Fruit fly (Drosophila melanogaster) whole organism, embryonic: ENCODE results near the gene Tfb5.

Source experiments
- CG10209 ChIP-seq: fragments of 200-800 bp; sonication (Bioruptor generic); optimal IDR thresholded peaks from 3 replicates; lab custom pipeline; 2017; ENCODE audit warnings: missing biosample characterization, mild to moderate bottlenecking, missing genetic modification characterization, missing genetic modification reagents
- CG10267 ChIP-seq: fragments of 200-800 bp; sonication (Bioruptor generic); optimal IDR thresholded peaks from 2 replicates; lab custom pipeline; 2018; ENCODE audit warnings: missing biosample characterization, mild to moderate bottlenecking, missing genetic modification characterization, moderate library complexity
- CG10431 ChIP-seq: fragments of 200-800 bp; sonication (Bioruptor generic); optimal IDR thresholded peaks from 3 replicates; lab custom pipeline; 2018; ENCODE audit warnings: missing biosample characterization, mild to moderate bottlenecking, missing genetic modification characterization
- CG10565 ChIP-seq: fragments of 200-800 bp; sonication (Bioruptor generic); optimal IDR thresholded peaks from 3 replicates; lab custom pipeline; 2016; ENCODE audit warnings: missing biosample characterization, mild to moderate bottlenecking, missing genetic modification characterization
- CG11247 ChIP-seq: fragments of 200-800 bp; sonication (Bioruptor generic); IDR thresholded peaks from 2 replicates; pipeline ENCODE4 v1.3.6; 2022; ENCODE audit warnings: missing biosample characterization, missing genetic modification characterization
- CG12155 ChIP-seq: fragments of 200-800 bp; sonication (Bioruptor generic); optimal IDR thresholded peaks from 3 replicates; lab custom pipeline; 2016; ENCODE audit warnings: missing biosample characterization, missing genetic modification characterization
- CG13287 ChIP-seq: fragments of 200-800 bp; sonication (Bioruptor generic); IDR thresholded peaks from 2 replicates; pipeline ENCODE4 v1.3.6; 2022; ENCODE audit warnings: missing biosample characterization, missing genetic modification characterization; ENCODE audit not compliant: partially characterized antibody
- CG13775 ChIP-seq: fragments of 200-800 bp; sonication (Bioruptor generic); optimal IDR thresholded peaks from 3 replicates; lab custom pipeline; 2017; ENCODE audit warnings: missing biosample characterization, mild to moderate bottlenecking, missing genetic modification characterization
- CG14441 ChIP-seq: fragments of 200-800 bp; sonication (Bioruptor generic); IDR thresholded peaks from 2 replicates; pipeline ENCODE4 v1.3.6; 2022; ENCODE audit warnings: missing biosample characterization, missing genetic modification characterization
- CG1647 ChIP-seq: fragments of 200-800 bp; sonication (Bioruptor generic); optimal IDR thresholded peaks from 3 replicates; lab custom pipeline; 2016; ENCODE audit warnings: missing biosample characterization, missing genetic modification characterization
- CG17328 ChIP-seq: fragments of 200-800 bp; sonication (Bioruptor generic); IDR thresholded peaks from 2 replicates; pipeline ENCODE4 v1.3.6; 2022; ENCODE audit warnings: missing biosample characterization, missing genetic modification characterization
- CG18476 ChIP-seq: fragments of 200-800 bp; sonication (Bioruptor generic); optimal IDR thresholded peaks from 2 replicates; lab custom pipeline; 2016; ENCODE audit warnings: missing biosample characterization, mild to moderate bottlenecking, missing genetic modification characterization
- CG31224 ChIP-seq: fragments of 200-800 bp; sonication (Bioruptor generic); IDR thresholded peaks from 2 replicates; pipeline ENCODE4 v1.3.6; 2022; ENCODE audit warnings: missing biosample characterization, missing genetic modification characterization
- CG31365 ChIP-seq: fragments of 200-800 bp; sonication (Bioruptor generic); optimal IDR thresholded peaks from 2 replicates; lab custom pipeline; 2018; ENCODE audit warnings: missing biosample characterization, mild to moderate bottlenecking, missing genetic modification characterization
- CG34376 ChIP-seq: fragments of 200-800 bp; sonication (Bioruptor generic); optimal IDR thresholded peaks from 2 replicates; lab custom pipeline; 2018; ENCODE audit warnings: missing biosample characterization, mild to moderate bottlenecking, missing genetic modification characterization
- CG4360 ChIP-seq: fragments of 200-800 bp; sonication (Bioruptor generic); IDR thresholded peaks from 2 replicates; pipeline ENCODE4 v1.3.6; 2022; ENCODE audit warnings: missing biosample characterization, missing genetic modification characterization
- CG6654 ChIP-seq: fragments of 200-800 bp; sonication (Bioruptor generic); optimal IDR thresholded peaks from 2 replicates; lab custom pipeline; 2017; ENCODE audit warnings: missing biosample characterization, mild to moderate bottlenecking, missing genetic modification characterization
- Dip3 ChIP-seq: fragments of 200-800 bp; sonication (Bioruptor generic); optimal IDR thresholded peaks from 3 replicates; lab custom pipeline; 2016; ENCODE audit warnings: missing biosample characterization, missing genetic modification characterization
- Eip74EF ChIP-seq, 2 experiments: fragments of 200-800 bp in 1 of 2; fragments of >200 bp in 1 of 2; sonication (Bioruptor generic) in 1 of 2; optimal IDR thresholded peaks; 2 replicates each; lab custom pipeline; 2017 to 2019; ENCODE audit warnings: missing biosample characterization in 2 of 2, missing genetic modification characterization in 2 of 2, mild to moderate bottlenecking in 1 of 2, moderate library complexity in 1 of 2
- Lhr ChIP-seq: fragments of 200-800 bp; sonication (Bioruptor generic); optimal IDR thresholded peaks from 3 replicates; lab custom pipeline; 2017; ENCODE audit warnings: mild to moderate bottlenecking, missing biosample characterization, missing genetic modification reagents, missing genetic modification characterization
- Myb ChIP-seq: fragments of 200-800 bp; sonication (Bioruptor generic); optimal IDR thresholded peaks from 2 replicates; lab custom pipeline; 2016; ENCODE audit warnings: missing biosample characterization, missing genetic modification characterization
- Nf-YB ChIP-seq: fragments of 200-800 bp; sonication (Bioruptor generic); optimal IDR thresholded peaks from 3 replicates; lab custom pipeline; 2019; ENCODE audit warnings: missing biosample characterization, mild to moderate bottlenecking, missing genetic modification characterization, moderate library complexity
- Optix ChIP-seq: fragments of 200-800 bp; sonication (Bioruptor generic); IDR thresholded peaks from 3 replicates; pipeline ENCODE4 v1.3.6; 2022; ENCODE audit warnings: missing biosample characterization, missing genetic modification characterization
- Rfx ChIP-seq: fragments of 200-800 bp; sonication (Bioruptor generic); IDR thresholded peaks from 2 replicates; pipeline ENCODE4 v1.3.6; 2022; ENCODE audit warnings: missing biosample characterization, missing genetic modification characterization
- Rx ChIP-seq: fragments of 200-800 bp; sonication (Bioruptor generic); IDR thresholded peaks from 2 replicates; pipeline ENCODE4 v1.3.6; 2022; ENCODE audit warnings: missing biosample characterization, missing genetic modification characterization
- Sry-β ChIP-seq: fragments of 200-800 bp; sonication (Bioruptor generic); optimal IDR thresholded peaks from 2 replicates; lab custom pipeline; 2018; ENCODE audit warnings: missing biosample characterization, mild to moderate bottlenecking, missing genetic modification characterization, moderate library complexity
- al ChIP-seq: fragments of 200-800 bp; sonication (Bioruptor generic); IDR thresholded peaks from 2 replicates; pipeline ENCODE4 v1.3.6; 2022; ENCODE audit warnings: missing biosample characterization, missing genetic modification characterization
- az2 ChIP-seq: fragments of 200-800 bp; sonication (Bioruptor generic); optimal IDR thresholded peaks from 3 replicates; lab custom pipeline; 2016; ENCODE audit warnings: missing biosample characterization, missing genetic modification characterization
- cato ChIP-seq: fragments of 200-800 bp; sonication (Bioruptor generic); optimal IDR thresholded peaks from 2 replicates; lab custom pipeline; 2016; ENCODE audit warnings: missing biosample characterization, missing genetic modification characterization, borderline replicate concordance
- cg ChIP-seq: fragments of 200-800 bp; sonication (Bioruptor generic); optimal IDR thresholded peaks from 3 replicates; lab custom pipeline; 2019; ENCODE audit warnings: missing biosample characterization, mild to moderate bottlenecking, missing genetic modification characterization, moderate library complexity
- chn ChIP-seq: fragments of 200-800 bp; sonication (Bioruptor generic); optimal IDR thresholded peaks from 2 replicates; lab custom pipeline; 2016; ENCODE audit warnings: missing biosample characterization, missing genetic modification characterization
- dimm ChIP-seq: fragments of 200-800 bp; sonication (Bioruptor generic); IDR thresholded peaks from 2 replicates; pipeline ENCODE4 v1.3.6; 2022; ENCODE audit warnings: missing biosample characterization, missing genetic modification characterization
- eve ChIP-seq, 2 experiments: fragments of >200 bp; optimal IDR thresholded peaks; 2 replicates each; lab custom pipeline; 2017; ENCODE audit warnings: missing biosample characterization in 2 of 2, missing genetic modification characterization in 2 of 2
- fd3F ChIP-seq: fragments of 200-800 bp; sonication (Bioruptor generic); optimal IDR thresholded peaks from 2 replicates; lab custom pipeline; 2018; ENCODE audit warnings: missing biosample characterization, mild to moderate bottlenecking, missing genetic modification characterization, moderate library complexity
- gro ChIP-seq: fragments of 200-800 bp; sonication (Bioruptor generic); optimal IDR thresholded peaks from 2 replicates; lab custom pipeline; 2016; ENCODE audit warnings: missing biosample characterization, missing genetic modification characterization
- gsb ChIP-seq: fragments of 200-800 bp; sonication (Bioruptor generic); IDR thresholded peaks from 2 replicates; pipeline ENCODE4 v1.3.6; 2022; ENCODE audit warnings: missing biosample characterization, missing genetic modification characterization
- gt ChIP-seq: fragments of 200-800 bp; sonication (Bioruptor generic); IDR thresholded peaks from 2 replicates; pipeline ENCODE4 v1.3.6; 2022; ENCODE audit warnings: missing biosample characterization, missing genetic modification characterization
- ind ChIP-seq: fragments of 200-800 bp; sonication (Bioruptor generic); optimal IDR thresholded peaks from 3 replicates; lab custom pipeline; 2016; ENCODE audit warnings: missing biosample characterization, missing genetic modification characterization
- jumu ChIP-seq: fragments of 200-800 bp; sonication (Bioruptor generic); optimal IDR thresholded peaks from 3 replicates; lab custom pipeline; 2016; ENCODE audit warnings: missing biosample characterization, missing genetic modification characterization
- lmd ChIP-seq: fragments of 200-800 bp; sonication (Bioruptor generic); IDR thresholded peaks from 2 replicates; pipeline ENCODE4 v1.3.6; 2022; ENCODE audit warnings: missing biosample characterization, missing genetic modification characterization
- prd ChIP-seq, 3 experiments: fragments of >200 bp in 2 of 3; fragments of 200-800 bp in 1 of 3; sonication (Bioruptor generic) in 1 of 3; optimal IDR thresholded peaks in 2 of 3; IDR thresholded peaks in 1 of 3; 2 replicates in 2 of 3; 3 replicates in 1 of 3; pipeline versions ENCODE4 v1.3.6 to Lab custom; 2017 to 2022; ENCODE audit warnings: missing biosample characterization in 1 of 3, missing genetic modification characterization in 1 of 3
- pros ChIP-seq: fragments of 200-800 bp; sonication (Bioruptor generic); optimal IDR thresholded peaks from 3 replicates; lab custom pipeline; 2019; ENCODE audit warnings: missing biosample characterization, mild to moderate bottlenecking, missing genetic modification characterization, moderate library complexity
- psq ChIP-seq: fragments of 200-800 bp; sonication (Bioruptor generic); optimal IDR thresholded peaks from 2 replicates; lab custom pipeline; 2017; ENCODE audit warnings: missing biosample characterization, missing genetic modification characterization
- tap ChIP-seq: fragments of 200-800 bp; optimal IDR thresholded peaks from 3 replicates; lab custom pipeline; 2019; ENCODE audit warnings: missing biosample characterization, mild to moderate bottlenecking, missing genetic modification characterization, moderate library complexity
- unc-4 ChIP-seq: fragments of 200-800 bp; sonication (Bioruptor generic); IDR thresholded peaks from 2 replicates; pipeline ENCODE4 v1.3.6; 2022; ENCODE audit warnings: missing biosample characterization, missing genetic modification characterization; ENCODE audit not compliant: partially characterized antibody
- unpg ChIP-seq: fragments of 200-800 bp; sonication (Bioruptor generic); optimal IDR thresholded peaks from 3 replicates; lab custom pipeline; 2018; ENCODE audit warnings: missing biosample characterization, mild to moderate bottlenecking, missing genetic modification characterization, moderate library complexity
- wor ChIP-seq: fragments of 200-800 bp; sonication (Bioruptor generic); IDR thresholded peaks from 2 replicates; pipeline ENCODE4 v1.3.6; 2022; ENCODE audit warnings: missing biosample characterization, missing genetic modification characterization
- zen ChIP-seq: fragments of 200-800 bp; sonication (Bioruptor generic); optimal IDR thresholded peaks from 3 replicates; lab custom pipeline; 2018; ENCODE audit warnings: missing biosample characterization, mild to moderate bottlenecking, missing genetic modification characterization, moderate library complexity

The Tfb5 gene

DNA sequence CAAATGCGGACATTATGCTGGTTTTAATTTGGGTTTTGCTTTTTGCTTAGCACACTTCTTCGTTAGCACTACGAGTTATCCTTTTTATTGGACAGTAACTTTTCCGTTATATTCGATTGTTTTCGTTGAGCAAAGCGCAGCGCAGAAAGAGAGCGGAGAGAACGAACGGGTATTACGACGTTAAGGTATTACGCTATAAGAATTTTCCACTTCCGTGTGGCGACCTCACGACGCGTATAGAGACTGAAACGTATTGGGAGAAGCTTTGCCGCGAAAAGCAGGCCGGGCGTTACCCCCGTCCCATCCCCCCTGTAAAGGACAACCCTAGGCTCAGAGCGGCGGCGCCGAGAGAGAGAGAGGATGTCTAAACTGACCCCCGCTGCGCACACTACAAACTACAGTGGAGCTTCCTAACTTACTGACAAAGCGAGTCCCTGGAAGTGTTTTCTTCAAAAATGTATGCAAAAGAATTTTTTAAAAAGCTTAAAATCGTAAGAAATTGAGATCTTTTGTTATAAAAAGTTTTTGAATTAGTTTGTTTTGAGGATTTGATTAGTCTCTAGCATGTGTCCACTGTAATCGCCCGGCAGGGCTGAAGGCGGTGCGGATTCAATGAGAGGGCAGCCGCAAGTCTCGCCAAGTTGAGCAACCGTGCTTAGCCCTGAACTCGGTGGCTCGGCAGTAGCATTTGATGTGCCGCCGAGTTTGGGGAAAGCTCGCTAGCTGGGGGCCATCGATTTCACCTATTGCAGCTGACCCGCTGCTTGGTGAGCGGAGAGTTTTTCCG, 5.8 kb downstream of the Tfb5 start (continued):
- TF ChIP-seq cg (no peak), CG14441 (GFP tag; lab: Robert Waterston, UW) (peak; percentile 96), az2 (GFP tag; lab: Kevin White, UChicago) (peak; percentile 94), dimm (GFP tag; lab: Robert Waterston, UW) (peak; percentile 90), CG31224 (peak; percentile 90), Optix (GFP tag; lab: Robert Waterston, UW) (peak; percentile 91), Myb (GFP tag; lab: Kevin White, UChicago) (peak; percentile 83), CG10431 (GFP tag; lab: Kevin White, UChicago) (peak; percentile 65), wor (GFP tag; lab: Robert Waterston, UW) (peak; percentile 90), fd3F (GFP tag; lab: Kevin White, UChicago) (peak; percentile 94), Sry-β (GFP tag; lab: Kevin White, UChicago) (no peak), CG31365 (tag; lab: Kevin White, UChicago) (peak; percentile 81), CG34376 (peak; percentile 97), psq (GFP tag; lab: Kevin White, UChicago) (peak; percentile 74), gro (GFP tag; lab: Kevin White, UChicago) (peak; percentile 96), CG17328 (GFP tag; lab: Robert Waterston, UW) (peak; percentile 95), CG6654 (GFP tag; lab: Kevin White, UChicago) (peak; percentile 76), CG10209 (GFP tag; lab: Kevin White, UChicago) (peak; percentile 93), prd (optimal IDR thresholded peaks at IDR 0.05; lab: Kevin White, UChicago) (no peak), prd (GFP tag; IDR thresholded peaks at IDR 0.05; lab: Robert Waterston, UW) (peak; percentile 98), Rfx (GFP tag; lab: Robert Waterston, UW) (peak; percentile 98), eve (GFP tag; optimal IDR thresholded peaks at IDR 0.05; lab: Kevin White, UChicago) (no peak), lmd (GFP tag; lab: Robert Waterston, UW) (peak; percentile 96), CG13775 (GFP tag; lab: Kevin White, UChicago) (peak; percentile 88), Eip74EF (GFP tag; optimal IDR thresholded peaks at IDR 0.05; lab: Kevin White, UChicago) (peak in 1 of 2 experiments; percentile 88), CG4360 (GFP tag; lab: Robert Waterston, UW) (peak; percentile 63), Dip3 (peak; percentile 90), CG13287 (no peak), Nf-YB (peak; percentile 75), unc-4 (GFP tag; lab: Robert Waterston, UW) (no peak), CG1647 (peak; percentile 92), cato (peak; percentile 77), zen (tag; lab: Kevin White, UChicago) (peak; percentile 88), CG18476 (GFP tag; lab: Kevin White, UChicago) (peak; percentile 91), CG11247 (GFP tag; lab: Robert Waterston, UW) (peak; percentile 96), CG12155 (peak; percentile 93), jumu (peak; percentile 96), Rx (GFP tag; lab: Robert Waterston, UW) (peak; percentile 91), al (GFP tag; lab: Robert Waterston, UW) (peak; percentile 92), gsb (GFP tag; lab: Robert Waterston, UW) (peak; percentile 91), Lhr (GFP tag; lab: Kevin White, UChicago) (peak; percentile 67), gt (peak; percentile 81), pros (GFP tag; lab: Kevin White, UChicago) (no peak), CG10267 (tag; lab: Kevin White, UChicago) (peak; percentile 85), ind (peak; percentile 96), CG10565 (GFP tag; lab: Kevin White, UChicago) (peak; percentile 62), chn (GFP tag; lab: Kevin White, UChicago) (peak; percentile 93), unpg (peak; percentile 95), tap (tag; lab: Kevin White, UChicago) (peak; percentile 92)
